Fruit fly (Drosophila melanogaster) whole organism, embryonic: Measurements from ENCODE around the gene CG7742.

Experiments
- Asciz ChIP-seq: fragments of 200-800 bp; sonication (Bioruptor generic); optimal IDR thresholded peaks from 2 replicates; lab custom pipeline; 2017; ENCODE audit warnings: missing biosample characterization, mild to moderate bottlenecking, missing genetic modification characterization, missing genetic modification reagents
- CG11093 ChIP-seq: fragments of 200-800 bp; sonication (Bioruptor generic); IDR thresholded peaks from 3 replicates; pipeline ENCODE4 v1.3.6; 2022; ENCODE audit warnings: missing biosample characterization, missing genetic modification characterization
- CG11504 ChIP-seq: fragments of 200-800 bp; sonication (Bioruptor generic); optimal IDR thresholded peaks from 3 replicates; lab custom pipeline; 2019; ENCODE audit warnings: missing biosample characterization, mild to moderate bottlenecking, missing genetic modification characterization, moderate library complexity
- CG11695 ChIP-seq: fragments of 200-800 bp; sonication (Bioruptor generic); IDR thresholded peaks from 3 replicates; pipeline ENCODE4 v1.3.6; 2022; ENCODE audit warnings: missing biosample characterization, missing genetic modification characterization
- CG11696 ChIP-seq: fragments of 200-800 bp; sonication (Bioruptor generic); IDR thresholded peaks from 2 replicates; pipeline ENCODE4 v1.3.6; 2022; ENCODE audit warnings: missing biosample characterization, missing genetic modification characterization
- CG12391 ChIP-seq: fragments of 200-800 bp; sonication (Bioruptor generic); optimal IDR thresholded peaks from 3 replicates; lab custom pipeline; 2018; ENCODE audit warnings: missing biosample characterization, mild to moderate bottlenecking, missing genetic modification characterization, moderate library complexity
- CG12744 ChIP-seq: fragments of 200-800 bp; sonication (Bioruptor generic); optimal IDR thresholded peaks from 2 replicates; lab custom pipeline; 2016; ENCODE audit warnings: missing biosample characterization, missing genetic modification characterization
- CG13775 ChIP-seq: fragments of 200-800 bp; sonication (Bioruptor generic); optimal IDR thresholded peaks from 3 replicates; lab custom pipeline; 2017; ENCODE audit warnings: missing biosample characterization, mild to moderate bottlenecking, missing genetic modification characterization
- CG13894 ChIP-seq: fragments of 200-800 bp; sonication (Bioruptor generic); optimal IDR thresholded peaks from 3 replicates; lab custom pipeline; 2018; ENCODE audit warnings: missing biosample characterization, mild to moderate bottlenecking, missing genetic modification characterization, moderate library complexity
- CG15011 ChIP-seq: fragments of 200-800 bp; sonication (Bioruptor generic); optimal IDR thresholded peaks from 3 replicates; lab custom pipeline; 2018; ENCODE audit warnings: missing biosample characterization, mild to moderate bottlenecking, missing genetic modification characterization
- CG15479 ChIP-seq: fragments of 200-800 bp; sonication (Bioruptor generic); optimal IDR thresholded peaks from 3 replicates; lab custom pipeline; 2019; ENCODE audit warnings: missing biosample characterization, mild to moderate bottlenecking, missing genetic modification characterization, moderate library complexity
- CG2116 ChIP-seq: fragments of 200-800 bp; sonication (Bioruptor generic); optimal IDR thresholded peaks from 3 replicates; lab custom pipeline; 2018; ENCODE audit warnings: missing biosample characterization, mild to moderate bottlenecking, missing genetic modification characterization
- CG30403 ChIP-seq: fragments of 200-800 bp; sonication (Bioruptor generic); optimal IDR thresholded peaks from 3 replicates; lab custom pipeline; 2016; ENCODE audit warnings: missing biosample characterization, missing genetic modification characterization
- CG3163 ChIP-seq: fragments of 200-800 bp; sonication (Bioruptor generic); optimal IDR thresholded peaks from 3 replicates; lab custom pipeline; 2016; ENCODE audit warnings: missing biosample characterization, missing genetic modification characterization
- CG3838 ChIP-seq: fragments of 200-800 bp; sonication (Bioruptor generic); optimal IDR thresholded peaks from 3 replicates; lab custom pipeline; 2016; ENCODE audit warnings: missing biosample characterization, missing genetic modification characterization
- CG3995 ChIP-seq: fragments of 200-800 bp; sonication (Bioruptor generic); optimal IDR thresholded peaks from 3 replicates; lab custom pipeline; 2016; ENCODE audit warnings: missing biosample characterization, missing genetic modification characterization
- CG4707 ChIP-seq: fragments of 200-800 bp; sonication (Bioruptor generic); optimal IDR thresholded peaks from 2 replicates; lab custom pipeline; 2018; ENCODE audit warnings: missing biosample characterization, mild to moderate bottlenecking, missing genetic modification characterization, moderate library complexity
- CG6654 ChIP-seq: fragments of 200-800 bp; sonication (Bioruptor generic); optimal IDR thresholded peaks from 2 replicates; lab custom pipeline; 2017; ENCODE audit warnings: missing biosample characterization, mild to moderate bottlenecking, missing genetic modification characterization
- CG7556 ChIP-seq: fragments of 200-800 bp; sonication (Bioruptor generic); optimal IDR thresholded peaks from 2 replicates; lab custom pipeline; 2017; ENCODE audit warnings: missing biosample characterization, mild to moderate bottlenecking, missing genetic modification characterization
- CG7963 ChIP-seq: fragments of 200-800 bp; sonication (Bioruptor generic); IDR thresholded peaks from 3 replicates; pipeline ENCODE4 v1.3.6; 2022; ENCODE audit warnings: missing biosample characterization, missing genetic modification characterization; ENCODE audit not compliant: partially characterized antibody
- D19A ChIP-seq: fragments of 200-800 bp; optimal IDR thresholded peaks from 3 replicates; lab custom pipeline; 2019; ENCODE audit warnings: missing biosample characterization, mild to moderate bottlenecking, missing genetic modification characterization, moderate library complexity
- D19B ChIP-seq: fragments of 200-800 bp; sonication (Bioruptor generic); optimal IDR thresholded peaks from 2 replicates; lab custom pipeline; 2017; ENCODE audit warnings: missing biosample characterization, mild to moderate bottlenecking, missing genetic modification characterization
- Gsc ChIP-seq: fragments of 200-800 bp; sonication (Bioruptor generic); IDR thresholded peaks from 2 replicates; pipeline ENCODE4 v1.3.6; 2022; ENCODE audit warnings: missing biosample characterization, missing genetic modification characterization
- HLH3B ChIP-seq: fragments of 200-800 bp; sonication (Bioruptor generic); IDR thresholded peaks from 2 replicates; pipeline ENCODE4 v1.3.6; 2022; ENCODE audit warnings: missing biosample characterization, missing genetic modification characterization
- Lpt ChIP-seq: fragments of >200 bp; optimal IDR thresholded peaks from 2 replicates; lab custom pipeline; 2018; ENCODE audit warnings: missing biosample characterization, missing genetic modification characterization
- Opbp ChIP-seq: fragments of 200-800 bp; sonication (Bioruptor generic); IDR thresholded peaks from 3 replicates; pipeline ENCODE4 v1.3.6; 2022; ENCODE audit warnings: missing biosample characterization, missing genetic modification characterization; ENCODE audit not compliant: partially characterized antibody
- Sry-δ ChIP-seq: fragments of 200-800 bp; sonication (Bioruptor generic); optimal IDR thresholded peaks from 2 replicates; lab custom pipeline; 2016; ENCODE audit warnings: missing biosample characterization, missing genetic modification characterization
- TFAM ChIP-seq: fragments of 200-800 bp; sonication (Bioruptor generic); optimal IDR thresholded peaks from 2 replicates; lab custom pipeline; 2017; ENCODE audit warnings: missing biosample characterization, missing genetic modification characterization, inconsistent platforms
- ash1 ChIP-seq: fragments of 200-800 bp; sonication (Bioruptor generic); optimal IDR thresholded peaks from 2 replicates; lab custom pipeline; 2018; ENCODE audit warnings: missing biosample characterization, mild to moderate bottlenecking, missing genetic modification characterization
- az2 ChIP-seq: fragments of 200-800 bp; sonication (Bioruptor generic); optimal IDR thresholded peaks from 3 replicates; lab custom pipeline; 2016; ENCODE audit warnings: missing biosample characterization, missing genetic modification characterization
- bbx ChIP-seq: fragments of 200-800 bp; sonication (Bioruptor generic); IDR thresholded peaks from 2 replicates; pipeline ENCODE4 v1.3.6; 2022; ENCODE audit warnings: missing biosample characterization, missing genetic modification characterization; ENCODE audit not compliant: partially characterized antibody
- cad ChIP-seq: fragments of >200 bp; optimal IDR thresholded peaks from 2 replicates; lab custom pipeline; 2017; ENCODE audit warnings: missing biosample characterization, missing genetic modification characterization
- chif ChIP-seq, 2 experiments: fragments of 200-800 bp; sonication (Bioruptor generic); optimal IDR thresholded peaks; 3 replicates each; lab custom pipeline; 2016; ENCODE audit warnings: missing biosample characterization in 2 of 2, missing genetic modification characterization in 2 of 2
- chm ChIP-seq: fragments of 200-800 bp; sonication (Bioruptor generic); IDR thresholded peaks from 2 replicates; pipeline ENCODE4 v1.3.6; 2022; ENCODE audit warnings: missing biosample characterization, missing genetic modification characterization
- croc ChIP-seq: fragments of 200-800 bp; sonication (Bioruptor generic); conservative IDR thresholded peaks from 3 replicates; pipeline ENCODE4 v1.3.6; 2022; ENCODE audit warnings: missing biosample characterization, missing genetic modification characterization
- crol ChIP-seq: fragments of 200-800 bp; sonication (Bioruptor generic); IDR thresholded peaks from 2 replicates; pipeline ENCODE4 v1.3.6; 2022; ENCODE audit warnings: missing biosample characterization, missing genetic modification characterization
- crp ChIP-seq, 2 experiments: fragments of 200-800 bp; sonication (Bioruptor generic); optimal IDR thresholded peaks; 2 replicates in 1 of 2; 3 replicates in 1 of 2; lab custom pipeline; 2017; ENCODE audit warnings: missing biosample characterization in 2 of 2, missing genetic modification characterization in 2 of 2, mild to moderate bottlenecking in 1 of 2, moderate library complexity in 1 of 2
- da ChIP-seq: fragments of 200-800 bp; sonication (Bioruptor generic); optimal IDR thresholded peaks from 2 replicates; lab custom pipeline; 2016; ENCODE audit warnings: missing biosample characterization, missing genetic modification characterization
- dati ChIP-seq: fragments of 200-800 bp; sonication (Bioruptor generic); IDR thresholded peaks from 2 replicates; pipeline ENCODE4 v1.3.6; 2022; ENCODE audit warnings: missing biosample characterization, missing genetic modification characterization
- dimm ChIP-seq: fragments of 200-800 bp; sonication (Bioruptor generic); IDR thresholded peaks from 2 replicates; pipeline ENCODE4 v1.3.6; 2022; ENCODE audit warnings: missing biosample characterization, missing genetic modification characterization
- fd3F ChIP-seq: fragments of 200-800 bp; sonication (Bioruptor generic); optimal IDR thresholded peaks from 2 replicates; lab custom pipeline; 2018; ENCODE audit warnings: missing biosample characterization, mild to moderate bottlenecking, missing genetic modification characterization, moderate library complexity
- grn ChIP-seq: fragments of 200-800 bp; sonication (Bioruptor generic); optimal IDR thresholded peaks from 3 replicates; lab custom pipeline; 2017; ENCODE audit warnings: missing biosample characterization, missing genetic modification characterization
- mirr ChIP-seq: fragments of 200-800 bp; sonication (Bioruptor generic); optimal IDR thresholded peaks from 3 replicates; lab custom pipeline; 2018; ENCODE audit warnings: missing biosample characterization, mild to moderate bottlenecking, missing genetic modification characterization
- nerfin-1 ChIP-seq: fragments of 200-800 bp; sonication (Bioruptor generic); optimal IDR thresholded peaks from 3 replicates; lab custom pipeline; 2019; ENCODE audit warnings: missing biosample characterization, mild to moderate bottlenecking, missing genetic modification characterization, moderate library complexity
- pb ChIP-seq: fragments of 200-800 bp; sonication (Bioruptor generic); optimal IDR thresholded peaks from 3 replicates; lab custom pipeline; 2016; ENCODE audit warnings: missing biosample characterization, missing genetic modification characterization
- pfk ChIP-seq: fragments of 200-800 bp; sonication (Bioruptor generic); optimal IDR thresholded peaks from 2 replicates; lab custom pipeline; 2018; ENCODE audit warnings: missing biosample characterization, mild to moderate bottlenecking, missing genetic modification characterization, moderate library complexity
- schlank ChIP-seq: fragments of 200-800 bp; sonication (Bioruptor generic); optimal IDR thresholded peaks from 2 replicates; lab custom pipeline; 2018; ENCODE audit warnings: missing biosample characterization, mild to moderate bottlenecking, missing genetic modification characterization
- tup ChIP-seq: fragments of 200-800 bp; sonication (Bioruptor generic); optimal IDR thresholded peaks from 2 replicates; lab custom pipeline; 2016; ENCODE audit warnings: missing biosample characterization, mild to moderate bottlenecking, missing genetic modification characterization, moderate library complexity

The CG7742 gene

DNA sequence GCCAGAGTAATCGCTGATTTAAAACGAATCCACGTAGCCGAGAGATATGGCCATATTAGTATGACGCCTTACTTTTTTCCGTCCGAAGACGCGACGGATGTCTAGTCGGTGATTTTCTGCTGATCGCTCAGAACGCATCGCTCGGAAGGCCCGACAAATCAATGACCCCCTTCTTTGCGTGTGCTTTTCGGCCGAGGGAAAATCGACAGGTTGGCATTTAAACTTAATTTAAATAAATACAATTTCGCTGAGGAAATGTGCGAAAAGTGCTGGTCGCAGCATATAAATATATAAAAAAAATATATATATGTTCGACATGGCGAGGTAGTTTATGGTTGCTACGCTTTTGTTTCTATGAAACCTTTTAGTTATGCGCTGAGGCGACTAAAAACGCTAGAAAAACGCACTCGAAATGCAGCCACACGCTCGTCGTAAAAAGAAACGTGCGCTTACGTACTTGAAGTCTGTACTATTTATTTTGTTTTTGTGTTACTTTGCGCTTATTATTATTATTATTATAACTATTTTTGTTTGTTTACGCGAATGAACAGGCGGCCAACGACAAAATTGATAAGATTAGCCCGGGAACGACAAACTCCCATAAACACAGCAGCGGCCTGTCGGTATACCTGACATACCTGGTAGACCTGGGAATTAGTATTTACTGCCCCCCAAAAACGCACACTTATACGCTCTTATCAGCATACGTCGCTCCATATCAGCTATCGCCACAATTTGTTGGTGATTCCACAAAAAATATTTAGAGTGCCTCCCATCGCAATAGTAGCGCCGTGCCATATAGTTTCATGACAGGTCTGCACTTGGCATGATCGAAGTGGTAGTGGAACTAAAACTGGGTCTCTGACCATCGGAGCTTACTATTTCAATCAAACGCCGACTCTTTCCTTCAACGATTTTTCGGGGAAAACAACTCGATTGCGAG lies 18.4 kb upstream of the CG7742 start (continued):
- no peak for TF ChIP-seq chif (GFP tag; optimal IDR thresholded peaks at IDR 0.05; lab: Kevin White, UChicago)
- no peak for TF ChIP-seq da (GFP tag; lab: Kevin White, UChicago)
- no peak for TF ChIP-seq CG3838 (GFP tag; lab: Kevin White, UChicago)
- peak; percentile 64 for TF ChIP-seq grn (GFP tag; lab: Kevin White, UChicago)
- TF ChIP-seq Opbp (GFP tag; lab: Robert Waterston, UW), result no peak
- TF ChIP-seq nerfin-1 (tag; lab: Kevin White, UChicago), result no peak
- TF ChIP-seq CG11093, result no peak
- no peak for TF ChIP-seq cad (GFP tag; lab: Kevin White, UChicago)
- no peak for TF ChIP-seq CG7556
- TF ChIP-seq CG15479 (GFP tag; lab: Kevin White, UChicago), result no peak
- TF ChIP-seq TFAM (GFP tag; lab: Kevin White, UChicago), result no peak
- TF ChIP-seq pfk (GFP tag; lab: Kevin White, UChicago), result peak; percentile 22
- TF ChIP-seq CG12391, result no peak
- TF ChIP-seq croc (GFP tag; lab: Robert Waterston, UW), result no peak
- TF ChIP-seq CG12744 (GFP tag; lab: Kevin White, UChicago), result no peak
- no peak for TF ChIP-seq fd3F
- peak; percentile 1 for TF ChIP-seq CG11504 (tag; lab: Kevin White, UChicago)
- TF ChIP-seq pb (GFP tag; lab: Kevin White, UChicago), result no peak
- no peak for TF ChIP-seq D19A (tag; lab: Kevin White, UChicago)
- TF ChIP-seq CG13775, result no peak
- no peak for TF ChIP-seq dimm (GFP tag; lab: Robert Waterston, UW)
- TF ChIP-seq D19B (GFP tag; lab: Kevin White, UChicago), result no peak
- no peak for TF ChIP-seq CG15011
- TF ChIP-seq CG4707 (GFP tag; lab: Kevin White, UChicago), result no peak
- TF ChIP-seq mirr (GFP tag; lab: Kevin White, UChicago), result peak; percentile 88
- peak; percentile 15 for TF ChIP-seq CG13894 (tag; lab: Kevin White, UChicago)
- no peak for TF ChIP-seq CG3995 (GFP tag; lab: Kevin White, UChicago)
- TF ChIP-seq CG6654 (GFP tag; lab: Kevin White, UChicago), result no peak
- no peak for TF ChIP-seq dati
- TF ChIP-seq CG3163, result no peak
- TF ChIP-seq CG7963 (GFP tag; lab: Robert Waterston, UW), result no peak
- no peak for TF ChIP-seq ash1
- no peak for TF ChIP-seq crol
- TF ChIP-seq CG2116 (GFP tag; lab: Kevin White, UChicago), result no peak
- no peak for TF ChIP-seq CG30403 (GFP tag; lab: Kevin White, UChicago)
- no peak for TF ChIP-seq Gsc (GFP tag; lab: Robert Waterston, UW)
- no peak for TF ChIP-seq crp (GFP tag; optimal IDR thresholded peaks at IDR 0.05; lab: Kevin White, UChicago)
- TF ChIP-seq tup (GFP tag; lab: Kevin White, UChicago), result no peak
- TF ChIP-seq schlank (tag; lab: Kevin White, UChicago), result peak; percentile 14
- no peak for TF ChIP-seq HLH3B
- TF ChIP-seq CG11695 (GFP tag; lab: Robert Waterston, UW), result no peak
- TF ChIP-seq az2, result no peak
- TF ChIP-seq Lpt (GFP tag; lab: Kevin White, UChicago), result no peak
- no peak for TF ChIP-seq bbx (GFP tag; lab: Robert Waterston, UW)
- TF ChIP-seq chm (GFP tag; lab: Robert Waterston, UW), result peak; percentile 54
- no peak for TF ChIP-seq Sry-δ
- no peak for TF ChIP-seq Asciz (GFP tag; lab: Kevin White, UChicago)
- 0 out of 2 replicates have a peak, but pooled peaks have one; percentile 34 for TF ChIP-seq CG11696 (GFP tag; lab: Robert Waterston, UW)
